Fruit fly (Drosophila melanogaster) S2 (cell line): ENCODE measurements around the gene trh.

ENCODE experiments used
- CG8478 ChIP-seq: fragments of >200 bp; optimal IDR thresholded peaks from 2 replicates; lab custom pipeline; 2018
- CTCF ChIP-seq, 2 experiments: fragments of >200 bp; optimal IDR thresholded peaks; 2 replicates each; lab custom pipeline; 2018

- TF ChIP-seq CTCF (optimal IDR thresholded peaks at IDR 0.05; lab: Kevin White, UChicago), result no peak
- no peak for TF ChIP-seq CG8478 (lab: Kevin White, UChicago)
Observed at dm6 chr3L:440249-440648, 47.8 kb upstream of the trh start.
